Worm (Caenorhabditis elegans): Measurements from ENCODE around the gene cha-1.
"Not testable (repeated sequence)": the region's sequence is repeated elsewhere in the genome, so short reads cannot be mapped to it uniquely, and the experiment has no call there.

Gene cha-1

DNA sequence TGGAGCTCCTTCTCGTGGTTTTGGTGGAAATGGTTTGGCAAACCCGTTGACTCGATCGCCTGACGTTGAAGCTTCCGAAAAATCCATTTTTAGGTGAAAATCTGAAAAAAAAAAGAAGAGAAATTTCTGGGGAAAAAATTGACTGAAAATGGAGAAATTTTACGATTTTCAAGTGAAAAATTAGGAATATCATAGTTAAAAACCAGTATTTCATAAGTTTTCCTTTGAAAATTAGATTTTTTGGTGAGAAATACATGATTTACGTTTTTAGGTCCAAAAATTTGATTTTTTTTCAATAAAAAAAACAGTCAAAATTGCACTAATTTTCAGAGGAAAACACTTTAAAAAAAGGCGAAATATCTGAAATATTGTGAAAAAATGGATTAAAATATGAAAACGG, 31.0 kb downstream of the cha-1 start, which contains the start of gene taf-2:
taf-2 (minus strand) TSS at position 101 of the 400 bp plus-strand sequence.
- no peak for TF ChIP-seq T22C8.4 (GFP tag; IDR thresholded peaks at IDR 0.05)
- TF ChIP-seq ref-1 (GFP tag; conservative IDR thresholded peaks at IDR 0.05): no peak
- no peak for TF ChIP-seq cog-1 (tag; optimal IDR thresholded peaks at IDR 0.05)
- no peak for TF ChIP-seq ztf-29 (GFP tag; IDR thresholded peaks at IDR 0.05)
- TF ChIP-seq flt-1 (GFP tag; IDR thresholded peaks at IDR 0.05): no peak
- no peak for TF ChIP-seq ztf-23 (GFP tag; IDR thresholded peaks at IDR 0.05)
- no peak for TF ChIP-seq klf-2 (GFP tag; conservative IDR thresholded peaks at IDR 0.05)
- no peak for TF ChIP-seq tab-1 (GFP tag; IDR thresholded peaks at IDR 0.05)
- no peak for TF ChIP-seq med-1 (GFP tag; optimal IDR thresholded peaks at IDR 0.05; ENCODE audit: insufficient read depth)

DNA sequence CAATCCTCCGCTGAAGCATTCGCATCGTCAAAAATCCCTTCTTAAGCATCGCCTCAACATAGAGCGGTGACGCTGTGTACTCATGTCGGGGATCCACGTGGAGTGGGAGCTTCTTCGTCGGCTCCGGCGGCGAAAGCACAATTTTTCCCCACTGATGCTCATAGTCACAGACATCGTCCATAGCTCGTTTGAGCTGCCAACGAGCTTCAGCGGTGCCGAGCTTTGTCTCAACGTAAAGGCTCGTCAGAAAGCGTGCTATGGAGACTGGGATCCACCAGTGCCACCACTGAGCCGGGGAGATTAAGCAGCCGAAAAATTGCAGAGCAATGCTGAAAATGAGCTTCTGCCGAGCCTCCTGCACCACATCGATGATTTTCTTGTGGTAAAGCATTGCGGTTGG, 33.7 kb downstream of the cha-1 start:
- TF ChIP-seq tab-1 (GFP tag; IDR thresholded peaks at IDR 0.05): no peak

DNA sequence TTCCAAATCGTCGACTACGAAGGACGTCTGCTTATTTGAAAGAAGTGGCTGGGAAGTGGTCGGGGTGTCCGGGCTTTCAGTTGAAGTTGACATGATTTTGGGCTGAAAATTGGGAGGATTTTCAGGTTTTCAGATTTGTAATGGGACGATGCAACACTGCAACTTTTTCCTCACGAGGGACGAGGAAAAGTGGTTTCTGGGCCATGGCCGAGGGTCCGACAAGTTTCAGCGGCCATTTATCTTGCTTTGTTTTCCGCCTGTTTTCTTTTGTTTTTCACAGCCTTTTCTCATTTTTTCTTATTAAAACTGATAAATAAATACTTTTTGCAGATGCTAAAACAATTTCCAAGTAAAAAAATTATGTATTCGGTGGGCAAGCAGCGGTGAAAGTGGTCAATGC, 41.7 kb downstream of the cha-1 start, which contains the start of gene blos-7:
blos-7 (minus strand) TSS at position 101 of the 400 bp plus-strand sequence.
- not testable (repeated sequence) for TF ChIP-seq cog-1 (tag; optimal IDR thresholded peaks at IDR 0.05); T22C8.4 (GFP tag; IDR thresholded peaks at IDR 0.05); ztf-23 (GFP tag; IDR thresholded peaks at IDR 0.05)

DNA sequence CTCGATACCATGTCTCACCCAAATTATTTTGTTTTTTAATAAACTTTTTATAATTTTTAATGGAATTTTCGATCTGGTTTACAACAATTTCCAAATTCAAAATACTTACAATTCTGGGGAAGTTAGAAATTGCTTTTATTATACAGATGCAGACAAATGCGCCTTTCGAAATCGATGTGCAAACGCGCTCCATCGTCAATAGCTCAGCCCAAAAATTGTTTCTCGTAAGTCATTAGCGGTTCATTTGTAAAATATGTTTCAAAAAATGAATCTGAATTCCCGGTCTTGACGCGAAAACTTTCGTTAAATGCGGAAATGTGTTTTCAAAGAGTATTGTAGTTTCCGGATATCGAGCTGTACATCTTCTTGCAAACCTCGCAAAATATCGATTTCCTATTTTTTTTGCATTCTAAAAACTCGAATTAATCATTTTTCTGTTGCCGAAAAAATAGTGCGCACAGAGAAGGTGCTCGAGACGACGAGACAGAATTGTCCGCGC, 45.0 kb downstream of the cha-1 start, which contains the start of gene Y37E11B.1:
Y37E11B.1 (plus strand) TSS at position 145 of the 499 bp plus-strand sequence.
- TF ChIP-seq cog-1 (tag; optimal IDR thresholded peaks at IDR 0.05) (no peak), ztf-23 (GFP tag; IDR thresholded peaks at IDR 0.05) (no peak), klf-2 (GFP tag; conservative IDR thresholded peaks at IDR 0.05) (no peak), flt-1 (GFP tag; IDR thresholded peaks at IDR 0.05) (no peak), ztf-29 (GFP tag; IDR thresholded peaks at IDR 0.05) (no peak), ref-1 (GFP tag; conservative IDR thresholded peaks at IDR 0.05) (no peak), med-1 (GFP tag; optimal IDR thresholded peaks at IDR 0.05; ENCODE audit: insufficient read depth) (no peak), tab-1 (GFP tag; IDR thresholded peaks at IDR 0.05) (no peak), T22C8.4 (GFP tag; IDR thresholded peaks at IDR 0.05) (no peak)

DNA sequence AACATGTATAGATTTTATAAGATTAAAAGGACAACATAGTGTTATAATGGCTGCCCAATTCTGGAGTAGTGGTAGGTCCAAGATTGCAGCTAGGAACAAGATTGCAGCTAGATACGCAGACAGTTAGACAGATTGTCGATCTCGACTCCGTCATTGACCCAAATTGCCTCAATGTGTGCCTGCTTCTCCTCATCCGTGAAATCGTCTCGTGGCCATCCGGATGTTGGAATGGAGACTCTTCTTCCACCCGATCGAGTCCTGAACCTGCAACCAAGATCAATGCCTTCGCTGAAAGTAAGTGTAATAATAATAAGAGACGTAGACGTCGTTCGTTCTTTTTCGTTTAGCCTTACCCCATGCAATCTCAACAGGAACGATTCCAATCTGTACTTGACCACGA, 45.8 kb downstream of the cha-1 start:
- no peak for TF ChIP-seq T22C8.4 (GFP tag; IDR thresholded peaks at IDR 0.05)

DNA sequence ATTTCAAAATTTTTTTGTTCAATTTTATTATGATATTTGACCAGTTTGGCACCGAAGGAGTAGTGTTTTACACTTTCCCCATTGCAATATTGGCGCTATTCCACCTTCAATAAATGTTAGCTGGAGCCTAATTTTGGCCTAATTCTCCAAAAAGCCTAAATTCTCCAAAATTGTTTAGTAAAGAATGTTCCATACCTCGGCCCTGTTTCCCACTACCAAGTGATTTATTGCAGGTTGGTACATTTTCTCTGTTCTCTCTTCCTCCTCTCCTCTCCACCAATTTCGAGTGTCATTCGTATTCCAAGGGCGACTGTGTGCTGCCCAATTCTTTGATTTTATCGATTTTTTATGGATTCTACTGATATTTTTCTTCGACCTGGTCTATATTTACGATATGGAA, 46.3 kb downstream of the cha-1 start, which contains the start of gene Y37E11B.2:
Y37E11B.2 (plus strand) TSS at position 301 of the 400 bp plus-strand sequence.
- TF ChIP-seq ztf-23 (GFP tag; IDR thresholded peaks at IDR 0.05): no peak
- no peak for TF ChIP-seq flt-1 (GFP tag; IDR thresholded peaks at IDR 0.05)
- TF ChIP-seq ztf-29 (GFP tag; IDR thresholded peaks at IDR 0.05): no peak
- no peak for TF ChIP-seq T22C8.4 (GFP tag; IDR thresholded peaks at IDR 0.05)
- no peak for TF ChIP-seq klf-2 (GFP tag; conservative IDR thresholded peaks at IDR 0.05)
- no peak for TF ChIP-seq med-1 (GFP tag; optimal IDR thresholded peaks at IDR 0.05; ENCODE audit: insufficient read depth)
- no peak for TF ChIP-seq cog-1 (tag; optimal IDR thresholded peaks at IDR 0.05)
- no peak for TF ChIP-seq tab-1 (GFP tag; IDR thresholded peaks at IDR 0.05)

DNA sequence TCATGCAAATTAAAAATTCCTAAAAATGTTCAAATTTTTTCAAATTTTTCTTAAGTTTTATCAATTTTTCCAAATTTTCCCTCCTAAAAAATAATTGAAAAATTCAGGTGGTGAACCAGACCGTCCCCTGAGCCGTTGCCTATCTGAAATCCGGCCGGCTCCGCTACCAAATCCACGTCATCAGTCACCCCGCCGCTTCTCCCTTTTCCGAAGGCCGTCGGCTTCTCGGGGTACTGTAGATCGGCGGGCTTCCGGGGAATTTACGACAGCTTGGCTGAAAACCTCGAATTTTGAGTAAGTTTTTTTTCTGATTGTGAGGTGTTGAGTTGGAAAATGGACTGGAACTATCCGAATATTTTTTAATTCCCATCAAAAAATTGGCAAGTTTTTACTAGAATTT, 53.9 kb downstream of the cha-1 start:
- TF ChIP-seq tab-1 (GFP tag; IDR thresholded peaks at IDR 0.05): no peak
- no peak for TF ChIP-seq cog-1 (tag; optimal IDR thresholded peaks at IDR 0.05)
- TF ChIP-seq med-1 (GFP tag; optimal IDR thresholded peaks at IDR 0.05; ENCODE audit: insufficient read depth): no peak
- TF ChIP-seq flt-1 (GFP tag; IDR thresholded peaks at IDR 0.05): no peak
- TF ChIP-seq ref-1 (GFP tag; conservative IDR thresholded peaks at IDR 0.05): no peak
- TF ChIP-seq ztf-23 (GFP tag; IDR thresholded peaks at IDR 0.05): no peak
- no peak for TF ChIP-seq ztf-29 (GFP tag; IDR thresholded peaks at IDR 0.05)
- no peak for TF ChIP-seq T22C8.4 (GFP tag; IDR thresholded peaks at IDR 0.05)
- TF ChIP-seq klf-2 (GFP tag; conservative IDR thresholded peaks at IDR 0.05): no peak

DNA sequence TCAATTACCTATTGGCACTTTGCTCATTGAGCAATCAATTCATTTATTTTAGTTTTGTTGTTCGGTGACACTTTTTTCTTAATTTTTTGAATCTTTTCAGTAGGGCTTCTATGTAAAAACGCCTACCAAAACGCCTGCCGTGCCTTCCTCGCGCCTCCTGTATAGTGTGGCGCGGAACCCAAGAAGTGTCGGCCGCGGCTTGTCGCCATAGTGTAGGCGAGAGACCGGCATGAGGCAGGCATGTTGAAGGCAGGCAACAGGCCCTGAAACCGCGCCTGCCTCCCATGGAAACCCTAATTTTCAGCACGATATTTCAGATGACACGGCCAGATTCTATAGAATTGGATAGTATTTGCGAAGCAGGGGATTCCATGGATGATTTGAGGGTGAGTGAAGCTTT, 55.9 kb downstream of the cha-1 start, which contains the start of gene otpl-1:
otpl-1 (plus strand) TSS at position 372 of the 400 bp plus-strand sequence.
- TF ChIP-seq ztf-29 (GFP tag; IDR thresholded peaks at IDR 0.05) (no peak), tab-1 (GFP tag; IDR thresholded peaks at IDR 0.05) (no peak), flt-1 (GFP tag; IDR thresholded peaks at IDR 0.05) (no peak), cog-1 (tag; optimal IDR thresholded peaks at IDR 0.05) (no peak)

DNA sequence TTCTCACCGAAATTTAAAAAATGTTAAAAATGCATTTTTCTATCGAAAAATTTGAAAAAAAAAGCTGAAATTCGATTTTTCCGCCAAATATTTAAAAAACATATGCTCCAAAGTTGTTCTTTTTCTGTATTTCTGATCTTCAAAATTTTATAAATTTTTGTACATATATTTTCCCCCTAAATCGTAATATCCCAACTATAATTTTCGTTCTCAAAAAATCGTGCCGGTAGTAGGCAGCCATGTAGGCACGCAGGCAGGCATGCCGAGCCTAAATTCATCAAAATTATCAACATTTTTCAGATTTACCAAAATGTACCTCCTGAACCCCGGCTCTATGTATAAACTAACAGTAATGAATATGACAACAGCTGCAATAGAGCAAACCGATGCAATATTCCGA, 59.6 kb downstream of the cha-1 start, which contains the start of gene sre-5:
sre-5 (plus strand) TSS at position 301 of the 400 bp plus-strand sequence.
- no peak for TF ChIP-seq cog-1 (tag; optimal IDR thresholded peaks at IDR 0.05)
- TF ChIP-seq ztf-29 (GFP tag; IDR thresholded peaks at IDR 0.05): no peak
- TF ChIP-seq klf-2 (GFP tag; conservative IDR thresholded peaks at IDR 0.05): no peak
- TF ChIP-seq tab-1 (GFP tag; IDR thresholded peaks at IDR 0.05): no peak
